1 fruit fly cellular context compared by ENCODE assay signal in the genomic region with DNA sequence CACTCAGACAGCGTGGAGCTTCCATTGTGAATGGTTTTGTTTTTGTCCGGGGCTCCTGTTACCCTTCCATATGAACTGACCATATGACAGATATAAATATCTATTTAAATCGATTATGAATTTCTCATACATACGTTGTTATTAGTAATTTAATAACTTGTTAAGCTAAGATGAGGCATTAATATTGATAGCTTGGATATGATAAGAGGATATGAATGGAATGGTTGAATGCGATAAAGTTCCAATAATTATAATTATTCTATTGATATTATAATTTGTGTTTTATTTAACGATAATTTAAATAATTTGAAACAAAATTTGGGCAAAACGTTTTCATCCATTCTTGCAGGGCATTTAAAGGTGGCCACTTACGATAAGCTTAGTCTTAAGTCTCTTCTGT.
A peak's percentile ranks its signal among the peaks of the same experiment; 100 is the strongest.
TF ChIP-seq lines count a peak whose summit lies in the region.

No protein-coding gene starts in this region.

TF ChIP-seq in whole organism, prepupa, 60 proteins besides CTCF, POLR2A, EP300 and RAD21 (continued from another document):
- TF ChIP-seq Hr4 (GFP tag; optimal IDR thresholded peaks at IDR 0.05; lab: Kevin White, UChicago) = peak; percentile 10
- peak; percentile 64 for TF ChIP-seq Met (GFP tag; optimal IDR thresholded peaks at IDR 0.05; lab: Kevin White, UChicago)
- TF ChIP-seq CG8632 (GFP tag; optimal IDR thresholded peaks at IDR 0.05; lab: Kevin White, UChicago) = peak; percentile 65
- peak; percentile 78 for TF ChIP-seq Ets96B (tag; optimal IDR thresholded peaks at IDR 0.05; lab: Kevin White, UChicago)
- TF ChIP-seq ss (GFP tag; optimal IDR thresholded peaks at IDR 0.05; lab: Kevin White, UChicago) = peak; percentile 42 to 72
- TF ChIP-seq achi (GFP tag; optimal IDR thresholded peaks at IDR 0.05; lab: Kevin White, UChicago) = peak; percentile 64
- no peak for TF ChIP-seq Gug (GFP tag; IDR thresholded peaks at IDR 0.05; lab: Robert Waterston, UW)
- TF ChIP-seq Ets21C (GFP tag; optimal IDR thresholded peaks at IDR 0.05; lab: Kevin White, UChicago) = peak; percentile 11
- peak; percentile 36 for TF ChIP-seq dsx (GFP tag; optimal IDR thresholded peaks at IDR 0.05; lab: Kevin White, UChicago; ENCODE audit: poor library complexity, severe bottlenecking)
- TF ChIP-seq CG6854 (GFP tag; optimal IDR thresholded peaks at IDR 0.05; lab: Kevin White, UChicago) = no peak
- peak; percentile 34 for TF ChIP-seq pdm3 (GFP tag; optimal IDR thresholded peaks at IDR 0.05; lab: Kevin White, UChicago)
- TF ChIP-seq CG8319 (GFP tag; optimal IDR thresholded peaks at IDR 0.05; lab: Kevin White, UChicago) = no peak
- TF ChIP-seq Blimp-1 (GFP tag; optimal IDR thresholded peaks at IDR 0.05; lab: Kevin White, UChicago) = no peak
- peak; percentile 31 for TF ChIP-seq CG1621 (tag; optimal IDR thresholded peaks at IDR 0.05; lab: Kevin White, UChicago)
- TF ChIP-seq spab (GFP tag; optimal IDR thresholded peaks at IDR 0.05; lab: Kevin White, UChicago) = peak; percentile 63
- TF ChIP-seq cyc (GFP tag; optimal IDR thresholded peaks at IDR 0.05; lab: Kevin White, UChicago) = peak; percentile 23
- TF ChIP-seq Sox102F (GFP tag; optimal IDR thresholded peaks at IDR 0.05; lab: Kevin White, UChicago) = no peak
- 0 out of 3 replicates have a peak, but pooled peaks have one; percentile 14 for TF ChIP-seq CG8119 (GFP tag; IDR thresholded peaks at IDR 0.05; lab: Robert Waterston, UW)
- TF ChIP-seq eg (GFP tag; IDR thresholded peaks at IDR 0.05; lab: Robert Waterston, UW) = no peak
- peak; percentile 48 for TF ChIP-seq CG11762 (GFP tag; optimal IDR thresholded peaks at IDR 0.05; lab: Kevin White, UChicago; ENCODE audit: insufficient read depth)
- TF ChIP-seq Sox15 (GFP tag; optimal IDR thresholded peaks at IDR 0.05; lab: Kevin White, UChicago) = peak; percentile 14
- TF ChIP-seq CG16779 (tag; optimal IDR thresholded peaks at IDR 0.05; lab: Kevin White, UChicago) = no peak
- peak; percentile 32 for TF ChIP-seq Smox (GFP tag; optimal IDR thresholded peaks at IDR 0.05; lab: Kevin White, UChicago)
- TF ChIP-seq svp (GFP tag; lab: Kevin White, UChicago) = peak; percentile 68
- TF ChIP-seq CG6808 (GFP tag; optimal IDR thresholded peaks at IDR 0.05; lab: Kevin White, UChicago) = peak; percentile 58
- TF ChIP-seq CG15336 (GFP tag; IDR thresholded peaks at IDR 0.05; lab: Robert Waterston, UW) = no peak
- peak; percentile 59 for TF ChIP-seq esn (GFP tag; optimal IDR thresholded peaks at IDR 0.05; lab: Kevin White, UChicago)
- TF ChIP-seq CG6163 (GFP tag; IDR thresholded peaks at IDR 0.05; lab: Robert Waterston, UW) = no peak
- peak; percentile 54 for TF ChIP-seq CG3919 (GFP tag; optimal IDR thresholded peaks at IDR 0.05; lab: Kevin White, UChicago)
- no peak for TF ChIP-seq CG11902 (GFP tag; optimal IDR thresholded peaks at IDR 0.05; lab: Kevin White, UChicago)
